Fruit fly (Drosophila melanogaster): ENCODE measurements around the gene ImpE2.

ImpE2 gene

dm6 chr3L:3472786-3473185, 39.7 kb downstream of the ImpE2 start (continued):
- TF ChIP-seq toy (GFP tag; IDR thresholded peaks at IDR 0.05) (no peak), tin (GFP tag; optimal IDR thresholded peaks at IDR 0.05) (peak; percentile 41), CG14860 (GFP tag; IDR thresholded peaks at IDR 0.05; ENCODE audit: partially characterized antibody) (no peak), E2f1 (GFP tag; IDR thresholded peaks at IDR 0.05) (peak; percentile 65), Pdp1 (GFP tag; optimal IDR thresholded peaks at IDR 0.05) (peak; percentile 54 to 69), ken (GFP tag; IDR thresholded peaks at IDR 0.05) (peak; percentile 62; the same call in 2 of the 3 replicates), Myb (GFP tag; optimal IDR thresholded peaks at IDR 0.05) (peak; percentile 51), lab (GFP tag; optimal IDR thresholded peaks at IDR 0.05) (peak; percentile 96), dmrt11E (tag; optimal IDR thresholded peaks at IDR 0.05) (peak; percentile 18), CG4424 (GFP tag; optimal IDR thresholded peaks at IDR 0.05) (peak; percentile 56), Ravus (GFP tag; IDR thresholded peaks at IDR 0.05) (no peak; the same call in 1 of the 2 replicates), Gsc (GFP tag; IDR thresholded peaks at IDR 0.05) (no peak), CG1832 (GFP tag; optimal IDR thresholded peaks at IDR 0.05) (no peak), ranshi (GFP tag; IDR thresholded peaks at IDR 0.05) (peak; percentile 82), ems (GFP tag; optimal IDR thresholded peaks at IDR 0.05) (peak; percentile 48), CG3407 (GFP tag; optimal IDR thresholded peaks at IDR 0.05) (peak; percentile 20), CG16815 (GFP tag; optimal IDR thresholded peaks at IDR 0.05) (peak; percentile 3), CG8944 (GFP tag; optimal IDR thresholded peaks at IDR 0.05) (peak; percentile 2), Lim3 (GFP tag; IDR thresholded peaks at IDR 0.05) (no peak), bsh (GFP tag; optimal IDR thresholded peaks at IDR 0.05) (peak in 1 of 2 experiments; percentile 68), CG4282 (GFP tag; optimal IDR thresholded peaks at IDR 0.05) (no peak), B-H2 (GFP tag; optimal IDR thresholded peaks at IDR 0.05) (peak; percentile 89), CG10543 (GFP tag; optimal IDR thresholded peaks at IDR 0.05) (peak; percentile 67), Doc3 (GFP tag; IDR thresholded peaks at IDR 0.05; ENCODE audit: partially characterized antibody) (no peak), CG6654 (GFP tag; optimal IDR thresholded peaks at IDR 0.05) (peak; percentile 20), CG7928 (GFP tag; optimal IDR thresholded peaks at IDR 0.05) (peak; percentile 36), bbx (GFP tag; IDR thresholded peaks at IDR 0.05; ENCODE audit: partially characterized antibody) (no peak), pfk (GFP tag; optimal IDR thresholded peaks at IDR 0.05) (no peak), CG11456 (GFP tag; IDR thresholded peaks at IDR 0.05) (peak; percentile 78), ATbp (GFP tag; optimal IDR thresholded peaks at IDR 0.05) (peak; percentile 70), CG11398 (GFP tag; optimal IDR thresholded peaks at IDR 0.05) (no peak), NK7.1 (GFP tag; optimal IDR thresholded peaks at IDR 0.05) (peak; percentile 38), Asciz (GFP tag; optimal IDR thresholded peaks at IDR 0.05) (peak; percentile 54), CG17186 (GFP tag; optimal IDR thresholded peaks at IDR 0.05) (no peak), phol (tag; optimal IDR thresholded peaks at IDR 0.05) (peak; percentile 43), CG43689 (GFP tag; IDR thresholded peaks at IDR 0.05) (peak; percentile 47; the same call in 1 of the 2 replicates), Max (GFP tag; optimal IDR thresholded peaks at IDR 0.05) (no peak), NC2β (GFP tag; optimal IDR thresholded peaks at IDR 0.05) (no peak), nau (GFP tag; optimal IDR thresholded peaks at IDR 0.05) (peak; percentile 63), br (optimal IDR thresholded peaks at IDR 0.05) (no peak), Jarid2 (GFP tag; optimal IDR thresholded peaks at IDR 0.05) (peak; percentile 19), lilli (GFP tag; optimal IDR thresholded peaks at IDR 0.05) (peak; percentile 83), Hr3 (GFP tag; optimal IDR thresholded peaks at IDR 0.05) (peak; percentile 2), NC2α (GFP tag; optimal IDR thresholded peaks at IDR 0.05) (peak; percentile 47), salm (tag; optimal IDR thresholded peaks at IDR 0.05) (peak; percentile 65), CG9215 (GFP tag; IDR thresholded peaks at IDR 0.05) (peak; percentile 25; the same call in 1 of the 2 replicates), Gug (GFP tag; IDR thresholded peaks at IDR 0.05) (peak; percentile 22; the same call in 1 of the 4 replicates), insv (GFP tag; optimal IDR thresholded peaks at IDR 0.05) (peak in 1 of 2 experiments; percentile 9), CG6689 (GFP tag; IDR thresholded peaks at IDR 0.05) (peak; percentile 48), sim (GFP tag; IDR thresholded peaks at IDR 0.05) (no peak), CG6813 (GFP tag; optimal IDR thresholded peaks at IDR 0.05) (peak; percentile 85)

All from whole organism, embryonic.